Worm (Caenorhabditis elegans) whole organism, L4 larva: ENCODE data around the gene abhd-5.2.

Experiments
- R02D3.7 ChIP-seq: fragments of 150-350 bp; sonication (generic microtip); optimal IDR thresholded peaks from 3 replicates; lab custom pipeline; 2014; ENCODE audit warnings: missing biosample characterization, missing genetic modification characterization
- ama-1 ChIP-seq: fragments of 150-350 bp; optimal IDR thresholded peaks from 2 replicates; lab custom pipeline; 2014; ENCODE audit warnings: inconsistent platforms, mixed read lengths
- ceh-82 ChIP-seq: sonication (generic microtip); optimal IDR thresholded peaks from 2 replicates; lab custom pipeline; 2017; ENCODE audit warnings: missing biosample characterization, missing genetic modification characterization
- fos-1 ChIP-seq: fragments of 150-350 bp; optimal IDR thresholded peaks from 2 replicates; lab custom pipeline; 2014; ENCODE audit warnings: missing biosample characterization, missing genetic modification characterization
- lsy-2 ChIP-seq, 2 experiments: fragments of 150-350 bp in 1 of 2; sonication (generic microtip) in 1 of 2; optimal IDR thresholded peaks; 2 replicates each; lab custom pipeline; 2014 to 2017; ENCODE audit warnings: missing biosample characterization in 2 of 2, missing genetic modification characterization in 2 of 2
- nhr-237 ChIP-seq: sonication (generic microtip); optimal IDR thresholded peaks from 2 replicates; lab custom pipeline; 2017; ENCODE audit warnings: missing biosample characterization, missing genetic modification characterization
- pha-4 ChIP-seq, 2 experiments: fragments of 150-350 bp in 1 of 2; fragments of 200-800 bp in 1 of 2; sonication (Bioruptor generic) in 1 of 2; IDR thresholded peaks in 1 of 2; optimal IDR thresholded peaks in 1 of 2; 2 replicates each; pipeline versions ENCODE4 v1.3.6 to Lab custom; 2014 to 2022; ENCODE audit warnings: missing genetic modification characterization in 2 of 2, missing genetic modification reagents in 2 of 2, missing biosample characterization in 1 of 2, missing compliant biosample characterization in 1 of 2
- zfp-2 ChIP-seq: sonication (generic microtip); optimal IDR thresholded peaks from 2 replicates; lab custom pipeline; 2016; ENCODE audit warnings: mild to moderate bottlenecking, missing genetic modification characterization, missing compliant biosample characterization

DNA sequence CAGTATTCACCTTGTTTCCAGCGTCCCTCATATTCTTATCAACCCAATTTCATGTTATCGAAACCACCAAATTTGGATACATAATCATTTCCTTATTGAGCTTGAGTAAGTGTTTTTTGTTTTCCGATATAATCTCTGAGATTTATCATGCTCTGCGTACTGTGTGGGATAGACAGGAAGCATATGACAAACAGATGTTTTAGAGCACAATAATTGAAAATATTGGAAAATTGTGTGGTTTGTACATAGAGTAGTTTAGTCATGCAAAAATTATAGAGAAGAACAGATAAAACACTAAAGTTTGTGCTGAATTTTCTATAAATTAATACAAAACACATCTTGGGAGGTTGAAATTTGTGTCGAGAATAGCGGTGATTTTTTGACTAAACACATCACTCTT lies 24.2 kb downstream of the abhd-5.2 start:
- no peak for TF ChIP-seq ceh-82
- TF ChIP-seq nhr-237 (tag; lab: Kevin White, UChicago), result no peak
- no peak for TF ChIP-seq ama-1 (lab: Kevin White, UChicago)
- no peak for TF ChIP-seq R02D3.7 (tag; lab: Kevin White, UChicago)
- no peak for TF ChIP-seq pha-4 (GFP tag; IDR thresholded peaks at IDR 0.05; lab: Robert Waterston, UW)
- TF ChIP-seq pha-4 (tag; optimal IDR thresholded peaks at IDR 0.05; lab: Kevin White, UChicago), result no peak
- TF ChIP-seq lsy-2 (tag; optimal IDR thresholded peaks at IDR 0.05; lab: Kevin White, UChicago), result no peak
- TF ChIP-seq zfp-2 (tag; lab: Kevin White, UChicago), result no peak
- no peak for TF ChIP-seq fos-1 (tag; lab: Kevin White, UChicago)
